In the genomic region with DNA sequence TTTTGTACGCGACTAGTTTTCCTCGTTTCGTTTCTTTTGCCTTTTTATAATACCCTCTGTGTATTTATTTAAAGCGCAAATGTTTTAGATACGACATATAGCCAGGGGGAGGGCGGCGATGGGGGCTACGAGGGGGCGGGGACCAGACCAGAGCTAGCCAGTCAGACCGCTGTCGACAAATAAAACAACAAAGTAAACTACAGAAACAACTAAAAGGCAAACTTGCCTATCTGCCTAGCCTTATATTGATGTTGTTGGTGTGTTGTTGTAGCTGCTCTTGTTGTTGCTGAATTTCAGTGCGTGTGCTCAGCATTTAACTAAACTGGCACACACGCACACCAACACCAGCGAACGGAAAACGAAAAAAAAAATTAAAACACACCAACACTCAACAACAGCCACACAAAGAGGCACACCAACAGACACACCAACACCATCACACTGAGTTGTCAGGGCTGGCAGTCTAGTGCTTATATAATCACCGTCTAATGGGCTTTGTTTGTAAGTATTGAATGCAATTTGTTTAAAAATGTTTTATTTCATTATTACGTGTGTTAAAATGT, we compare ENCODE assay signal across 4 fruit fly cellular contexts.
TF ChIP-seq lines count a peak whose summit lies in the region.

No protein-coding gene starts in this region.

- no peak for TF ChIP-seq CTCF in whole organism, embryonic (GFP tag; optimal IDR thresholded peaks at IDR 0.05; lab: Kevin White, UChicago)

TF ChIP-seq in whole organism, adult, 20 proteins besides CTCF, POLR2A, EP300 and RAD21:
- TF ChIP-seq CG12768 (GFP tag; optimal IDR thresholded peaks at IDR 0.05; lab: Kevin White, UChicago) (peak; percentile 65), cic (GFP tag; optimal IDR thresholded peaks at IDR 0.05; lab: Kevin White, UChicago) (peak; percentile 55), CG5204 (GFP tag; optimal IDR thresholded peaks at IDR 0.05; lab: Kevin White, UChicago) (no peak), CG7045 (GFP tag; optimal IDR thresholded peaks at IDR 0.05; lab: Kevin White, UChicago) (no peak), Crg-1 (GFP tag; optimal IDR thresholded peaks at IDR 0.05; lab: Kevin White, UChicago) (no peak), CG1620 (GFP tag; optimal IDR thresholded peaks at IDR 0.05; lab: Kevin White, UChicago) (no peak), ovo (GFP tag; optimal IDR thresholded peaks at IDR 0.05; lab: Kevin White, UChicago) (peak; percentile 28), kay (GFP tag; lab: Kevin White, UChicago; ENCODE audit: borderline replicate concordance) (no peak)

TF ChIP-seq in whole organism, embryonic, 481 proteins besides CTCF, POLR2A, EP300 and RAD21 (continues in another document):
- TF ChIP-seq CG32532 (GFP tag; IDR thresholded peaks at IDR 0.05; lab: Robert Waterston, UW): 0 out of 2 replicates have a peak, but pooled peaks have one; percentile 14
- TF ChIP-seq YL-1 (GFP tag; optimal IDR thresholded peaks at IDR 0.05; lab: Kevin White, UChicago): no peak
- TF ChIP-seq Hr39 (optimal IDR thresholded peaks at IDR 0.05; lab: Kevin White, UChicago): no peak
- peak; percentile 84 for TF ChIP-seq crol (GFP tag; IDR thresholded peaks at IDR 0.05; lab: Robert Waterston, UW)
- TF ChIP-seq CG2129 (GFP tag; IDR thresholded peaks at IDR 0.05; lab: Robert Waterston, UW; ENCODE audit: partially characterized antibody): no peak
- peak; percentile 39 for TF ChIP-seq scrt (GFP tag; optimal IDR thresholded peaks at IDR 0.05; lab: Kevin White, UChicago)
- no peak for TF ChIP-seq CG10147 (GFP tag; optimal IDR thresholded peaks at IDR 0.05; lab: Kevin White, UChicago)
- no peak for TF ChIP-seq BEAF-32 (GFP tag; optimal IDR thresholded peaks at IDR 0.05; lab: Kevin White, UChicago)
- TF ChIP-seq CG15601 (tag; optimal IDR thresholded peaks at IDR 0.05; lab: Kevin White, UChicago): peak; percentile 43
- TF ChIP-seq stwl (tag; optimal IDR thresholded peaks at IDR 0.05; lab: Kevin White, UChicago): no peak
- TF ChIP-seq lola (GFP tag; optimal IDR thresholded peaks at IDR 0.05; lab: Kevin White, UChicago): no peak
- peak; percentile 17 for TF ChIP-seq CG3281 (GFP tag; optimal IDR thresholded peaks at IDR 0.05; lab: Kevin White, UChicago)
- no peak for TF ChIP-seq jigr1 (GFP tag; IDR thresholded peaks at IDR 0.05; lab: Robert Waterston, UW)
- TF ChIP-seq CG6813 (GFP tag; optimal IDR thresholded peaks at IDR 0.05; lab: Kevin White, UChicago): peak; percentile 34
- TF ChIP-seq CG10959 (GFP tag; IDR thresholded peaks at IDR 0.05; lab: Robert Waterston, UW): no peak
- TF ChIP-seq CG34376 (GFP tag; optimal IDR thresholded peaks at IDR 0.05; lab: Kevin White, UChicago): peak; percentile 65
- no peak for TF ChIP-seq NC2α (GFP tag; optimal IDR thresholded peaks at IDR 0.05; lab: Kevin White, UChicago)
- no peak for TF ChIP-seq CG43689 (GFP tag; IDR thresholded peaks at IDR 0.05; lab: Robert Waterston, UW)
- TF ChIP-seq disco-r (GFP tag; optimal IDR thresholded peaks at IDR 0.05; lab: Kevin White, UChicago): no peak
- peak; percentile 39 for TF ChIP-seq ATbp (GFP tag; optimal IDR thresholded peaks at IDR 0.05; lab: Kevin White, UChicago)
- TF ChIP-seq bsh (GFP tag; optimal IDR thresholded peaks at IDR 0.05; lab: Kevin White, UChicago): no peak
- no peak for TF ChIP-seq ato (GFP tag; IDR thresholded peaks at IDR 0.05; lab: Robert Waterston, UW; ENCODE audit: partially characterized antibody)
- no peak for TF ChIP-seq wor (GFP tag; IDR thresholded peaks at IDR 0.05; lab: Robert Waterston, UW)
- no peak for TF ChIP-seq pum (GFP tag; optimal IDR thresholded peaks at IDR 0.05; lab: Kevin White, UChicago)
- TF ChIP-seq bab2 (GFP tag; optimal IDR thresholded peaks at IDR 0.05; lab: Kevin White, UChicago): no peak
- TF ChIP-seq hth (optimal IDR thresholded peaks at IDR 0.05; lab: Kevin White, UChicago): no peak

TF ChIP-seq in whole organism, prepupa, 60 proteins besides CTCF, POLR2A, EP300 and RAD21:
- TF ChIP-seq Sox14 (GFP tag; optimal IDR thresholded peaks at IDR 0.05; lab: Kevin White, UChicago) (peak; percentile 12), CG15336 (GFP tag; IDR thresholded peaks at IDR 0.05; lab: Robert Waterston, UW) (0 out of 2 replicates have a peak, but pooled peaks have one; percentile 21), Hr38 (GFP tag; optimal IDR thresholded peaks at IDR 0.05; lab: Kevin White, UChicago) (no peak), achi (GFP tag; optimal IDR thresholded peaks at IDR 0.05; lab: Kevin White, UChicago) (no peak), Lpt (GFP tag; optimal IDR thresholded peaks at IDR 0.05; lab: Kevin White, UChicago) (peak; percentile 29), OdsH (GFP tag; optimal IDR thresholded peaks at IDR 0.05; lab: Kevin White, UChicago) (no peak), CG11762 (GFP tag; optimal IDR thresholded peaks at IDR 0.05; lab: Kevin White, UChicago; ENCODE audit: insufficient read depth) (no peak), eg (GFP tag; IDR thresholded peaks at IDR 0.05; lab: Robert Waterston, UW) (peak; percentile 57; the same call in 1 of the 3 replicates), ss (GFP tag; optimal IDR thresholded peaks at IDR 0.05; lab: Kevin White, UChicago) (peak in 1 of 2 experiments; percentile 66), fkh (GFP tag; optimal IDR thresholded peaks at IDR 0.05; lab: Kevin White, UChicago) (peak; percentile 94), dsx (GFP tag; optimal IDR thresholded peaks at IDR 0.05; lab: Kevin White, UChicago; ENCODE audit: poor library complexity, severe bottlenecking) (peak; percentile 23)

TF ChIP-seq in whole organism, pupa, 21 proteins besides CTCF, POLR2A, EP300 and RAD21:
- no peak for TF ChIP-seq D1 (tag; optimal IDR thresholded peaks at IDR 0.05; lab: Kevin White, UChicago)
- peak; percentile 20 for TF ChIP-seq CG14655 (GFP tag; optimal IDR thresholded peaks at IDR 0.05; lab: Kevin White, UChicago)
- peak; percentile 68 for TF ChIP-seq CG32121 (GFP tag; IDR thresholded peaks at IDR 0.05; lab: Robert Waterston, UW)
- TF ChIP-seq CG9948 (tag; optimal IDR thresholded peaks at IDR 0.05; lab: Kevin White, UChicago): no peak
- TF ChIP-seq CG8159 (tag; optimal IDR thresholded peaks at IDR 0.05; lab: Kevin White, UChicago): no peak
- TF ChIP-seq CG8301 (tag; optimal IDR thresholded peaks at IDR 0.05; lab: Kevin White, UChicago): no peak
- peak; percentile 26 for TF ChIP-seq Pif1A (GFP tag; optimal IDR thresholded peaks at IDR 0.05; lab: Kevin White, UChicago)
- TF ChIP-seq Ets98B (GFP tag; IDR thresholded peaks at IDR 0.05; lab: Robert Waterston, UW): peak; percentile 51
- peak; percentile 8 for TF ChIP-seq CG12605 (GFP tag; IDR thresholded peaks at IDR 0.05; lab: Robert Waterston, UW)
- TF ChIP-seq CG10348 (GFP tag; IDR thresholded peaks at IDR 0.05; lab: Robert Waterston, UW): no peak
- TF ChIP-seq CG4496 (GFP tag; IDR thresholded peaks at IDR 0.05; lab: Robert Waterston, UW): peak; percentile 69
- TF ChIP-seq rn (GFP tag; IDR thresholded peaks at IDR 0.05; lab: Robert Waterston, UW): no peak
